Worm (Caenorhabditis elegans): ENCODE results near the gene dnj-16.

dnj-16 gene

ce11 chrIII:4170903-4171377 is 20.0 kb upstream of the dnj-16 start, which contains the start of the genes rnf-121 and C16C10.4 (continued):
- TF ChIP-seq jun-1 (tag; optimal IDR thresholded peaks at IDR 0.05) (peak; percentile 45), xbp-1 (tag; optimal IDR thresholded peaks at IDR 0.05) (peak; percentile 82), efl-3 (GFP tag; optimal IDR thresholded peaks at IDR 0.05) (peak; percentile 14), unc-62 (GFP tag; optimal IDR thresholded peaks at IDR 0.05) (no peak), sox-4 (tag; optimal IDR thresholded peaks at IDR 0.05) (no peak), aly-2 (tag; optimal IDR thresholded peaks at IDR 0.05) (peak; percentile 67), mep-1 (tag; optimal IDR thresholded peaks at IDR 0.05) (peak; percentile 74), vab-15 (tag; optimal IDR thresholded peaks at IDR 0.05) (no peak), nhr-20 (tag; optimal IDR thresholded peaks at IDR 0.05) (peak; percentile 64), snpc-4 (tag; optimal IDR thresholded peaks at IDR 0.05) (peak; percentile 75), fos-1 (tag; optimal IDR thresholded peaks at IDR 0.05) (no peak), tbx-2 (tag; optimal IDR thresholded peaks at IDR 0.05) (peak; percentile 67), dsc-1 (tag; optimal IDR thresholded peaks at IDR 0.05) (peak; percentile 78), efl-1 (optimal IDR thresholded peaks at IDR 0.05) (peak; percentile 49 to 74), efl-1 (GFP tag; optimal IDR thresholded peaks at IDR 0.05 in 1 of 2) (peak; percentile 66 to 98), nhr-90 (tag; optimal IDR thresholded peaks at IDR 0.05; ENCODE audit: poor library complexity) (peak; percentile 79), lin-39 (tag; optimal IDR thresholded peaks at IDR 0.05) (peak; percentile 60), swsn-7 (tag; optimal IDR thresholded peaks at IDR 0.05) (peak; percentile 67), C04F5.9 (tag; optimal IDR thresholded peaks at IDR 0.05) (peak; percentile 21), mdl-1 (tag; optimal IDR thresholded peaks at IDR 0.05) (peak in 1 of 2 experiments; percentile 43), skn-1 (tag; optimal IDR thresholded peaks at IDR 0.05) (peak; percentile 46)

- TF ChIP-seq snu-23 (GFP tag; optimal IDR thresholded peaks at IDR 0.05) (no peak), nhr-77 (tag; optimal IDR thresholded peaks at IDR 0.05) (no peak), F16B12.6 (tag; optimal IDR thresholded peaks at IDR 0.05) (no peak), aly-2 (tag; optimal IDR thresholded peaks at IDR 0.05) (no peak), jun-1 (tag; optimal IDR thresholded peaks at IDR 0.05) (no peak), efl-1 (optimal IDR thresholded peaks at IDR 0.05) (no peak), efl-1 (GFP tag; optimal IDR thresholded peaks at IDR 0.05 in 1 of 2) (no peak), lin-39 (tag; optimal IDR thresholded peaks at IDR 0.05) (no peak), dpl-1 (GFP tag; optimal IDR thresholded peaks at IDR 0.05) (no peak), ceh-8 (GFP tag; optimal IDR thresholded peaks at IDR 0.05) (no peak)
These were observed 18.7 kb upstream of the dnj-16 start for ce11 chrIII:4172210-4172609.

ce11 chrIII:4175489-4175888 is 15.5 kb upstream of the dnj-16 start:
- TF ChIP-seq lin-13 (GFP tag; optimal IDR thresholded peaks at IDR 0.05) = no peak
- TF ChIP-seq jun-1 (tag; optimal IDR thresholded peaks at IDR 0.05) = no peak
- TF ChIP-seq unc-86 (tag; optimal IDR thresholded peaks at IDR 0.05) = no peak
- TF ChIP-seq hlh-4 (tag; optimal IDR thresholded peaks at IDR 0.05) = no peak
- TF ChIP-seq unc-130 (tag; optimal IDR thresholded peaks at IDR 0.05) = no peak
- no peak for TF ChIP-seq tlp-1 (tag; optimal IDR thresholded peaks at IDR 0.05)
- TF ChIP-seq lir-3 (tag; optimal IDR thresholded peaks at IDR 0.05; ENCODE audit: poor library complexity) = no peak
- no peak for TF ChIP-seq aha-1 (tag; optimal IDR thresholded peaks at IDR 0.05)

- TF ChIP-seq irx-1 (tag; optimal IDR thresholded peaks at IDR 0.05) (no peak), nhr-28 (tag; optimal IDR thresholded peaks at IDR 0.05) (no peak), efl-1 (optimal IDR thresholded peaks at IDR 0.05) (peak in 1 of 2 experiments; percentile 58), efl-1 (GFP tag; optimal IDR thresholded peaks at IDR 0.05 in 1 of 2) (no peak), nhr-19 (GFP tag; conservative IDR thresholded peaks at IDR 0.05) (no peak), nhr-11 (tag; optimal IDR thresholded peaks at IDR 0.05) (no peak)
These were observed 14.8 kb upstream of the dnj-16 start, which contains the start of the genes hrde-1 and C16C10.13 for ce11 chrIII:4176109-4176596. TSS of gene hrde-1 (minus strand) at chrIII:4176159. TSS of gene C16C10.13 (plus strand) at chrIII:4176440.
